Worm (Caenorhabditis elegans): ENCODE measurements around the gene D2007.1.

D2007.1 gene

ce11 chrIII:8136517-8137099, 18.7 kb upstream of the D2007.1 start (continued):
- TF ChIP-seq Y48G9A.11 (GFP tag; IDR thresholded peaks at IDR 0.05) = no peak
- no peak for TF ChIP-seq ztf-7 (tag; optimal IDR thresholded peaks at IDR 0.05)
- TF ChIP-seq nhr-11 (tag; optimal IDR thresholded peaks at IDR 0.05) = no peak
- TF ChIP-seq nhr-111 (GFP tag; optimal IDR thresholded peaks at IDR 0.05) = no peak
- TF ChIP-seq nhr-25 (tag; optimal IDR thresholded peaks at IDR 0.05; ENCODE audit: borderline replicate concordance, insufficient read depth) = no peak
- TF ChIP-seq zag-1 (tag; optimal IDR thresholded peaks at IDR 0.05) = no peak
- TF ChIP-seq hif-1 (tag; optimal IDR thresholded peaks at IDR 0.05) = no peak
- TF ChIP-seq sdz-12 (GFP tag; optimal IDR thresholded peaks at IDR 0.05) = no peak
- TF ChIP-seq nhr-6 (tag; optimal IDR thresholded peaks at IDR 0.05) = no peak

ce11 chrIII:8137777-8138176, 17.5 kb upstream of the D2007.1 start, which contains the start of gene hsp-12.2:
Gene hsp-12.2, plus strand, starts transcription at chrIII:8138077.
- no peak for TF ChIP-seq ama-1 (optimal IDR thresholded peaks at IDR 0.05)

- TF ChIP-seq aha-1 (tag) = peak; percentile 20
- no peak for TF ChIP-seq zag-1 (tag; optimal IDR thresholded peaks at IDR 0.05)
- peak in 1 of 2 experiments; percentile 96 for TF ChIP-seq unc-62 (GFP tag; optimal IDR thresholded peaks at IDR 0.05 in 1 of 2)
- TF ChIP-seq unc-62 (tag; optimal IDR thresholded peaks at IDR 0.05) = no peak
- TF ChIP-seq nhr-10 (tag; optimal IDR thresholded peaks at IDR 0.05) = no peak
Measured at ce11 chrIII:8142217-8142616, 13.0 kb upstream of the D2007.1 start.

- TF ChIP-seq nhr-25 (tag; optimal IDR thresholded peaks at IDR 0.05; ENCODE audit: borderline replicate concordance, insufficient read depth) (no peak), unc-39 (tag; optimal IDR thresholded peaks at IDR 0.05) (no peak), nhr-76 (tag; optimal IDR thresholded peaks at IDR 0.05) (no peak), ces-1 (GFP tag; optimal IDR thresholded peaks at IDR 0.05) (no peak), nhr-28 (tag; optimal IDR thresholded peaks at IDR 0.05) (no peak), fkh-10 (GFP tag; optimal IDR thresholded peaks at IDR 0.05) (no peak), dmd-6 (GFP tag; IDR thresholded peaks at IDR 0.05) (peak; percentile 40), mdl-1 (tag; optimal IDR thresholded peaks at IDR 0.05) (peak in 1 of 2 experiments; percentile 45), lin-13 (GFP tag; optimal IDR thresholded peaks at IDR 0.05) (no peak), fos-1 (tag; optimal IDR thresholded peaks at IDR 0.05) (no peak), unc-130 (GFP tag; optimal IDR thresholded peaks at IDR 0.05) (peak; percentile 79), nhr-48 (tag; optimal IDR thresholded peaks at IDR 0.05) (no peak), nhr-6 (tag; optimal IDR thresholded peaks at IDR 0.05) (peak; percentile 55), mxl-2 (GFP tag; conservative IDR thresholded peaks at IDR 0.05) (no peak), dmd-9 (GFP tag; IDR thresholded peaks at IDR 0.05) (peak; percentile 65; the same call in 1 of the 2 replicates), rbr-2 (tag; optimal IDR thresholded peaks at IDR 0.05) (no peak), zfp-2 (tag; optimal IDR thresholded peaks at IDR 0.05) (no peak), mep-1 (tag; optimal IDR thresholded peaks at IDR 0.05) (peak; percentile 43), zfp-3 (GFP tag; conservative IDR thresholded peaks at IDR 0.05) (0 out of 2 replicates have a peak, but pooled peaks have one; percentile 54), mxl-3 (GFP tag; optimal IDR thresholded peaks at IDR 0.05) (no peak), lin-15B (tag; optimal IDR thresholded peaks at IDR 0.05) (no peak), ceh-28 (tag; optimal IDR thresholded peaks at IDR 0.05) (no peak), lsy-2 (tag; optimal IDR thresholded peaks at IDR 0.05) (peak in 1 of 2 experiments; percentile 86), sdz-12 (GFP tag; optimal IDR thresholded peaks at IDR 0.05) (no peak), ZK337.2 (GFP tag; IDR thresholded peaks at IDR 0.05) (peak; percentile 80), lir-3 (tag; optimal IDR thresholded peaks at IDR 0.05) (no peak), jun-1 (tag; optimal IDR thresholded peaks at IDR 0.05) (no peak), T26A8.4 (GFP tag; IDR thresholded peaks at IDR 0.05) (0 out of 2 replicates have a peak, but pooled peaks have one; percentile 30), nhr-10 (tag; optimal IDR thresholded peaks at IDR 0.05) (no peak), hlh-30 (tag; optimal IDR thresholded peaks at IDR 0.05; ENCODE audit: insufficient read depth) (peak; percentile 76), dpl-1 (GFP tag; optimal IDR thresholded peaks at IDR 0.05) (peak; percentile 48), lin-38 (GFP tag; IDR thresholded peaks at IDR 0.05) (peak; percentile 61), unc-62 (GFP tag; optimal IDR thresholded peaks at IDR 0.05 in 1 of 2) (no peak), unc-62 (tag; optimal IDR thresholded peaks at IDR 0.05) (no peak), mes-2 (tag; optimal IDR thresholded peaks at IDR 0.05; ENCODE audit: poor library complexity, severe bottlenecking) (peak; percentile 98), ceh-32 (tag; optimal IDR thresholded peaks at IDR 0.05; ENCODE audit: poor library complexity) (no peak)
Measured at ce11 chrIII:8144574-8145065, 10.6 kb upstream of the D2007.1 start, which contains the start of the genes C14B9.8 and mrpl-18. Gene C14B9.8, minus strand, starts transcription at chrIII:8144629. Gene mrpl-18, plus strand, starts transcription at chrIII:8145015.

All from whole organism, L4 larva.